Fruit fly (Drosophila melanogaster) whole organism: ENCODE results near the gene PIP4K.

Experiments used
- CG8478 ChIP-seq: fragments of >200 bp; optimal IDR thresholded peaks from 2 replicates; lab custom pipeline; 2018; ENCODE audit warnings: inconsistent platforms
- Dll ChIP-seq: fragments of >200 bp; optimal IDR thresholded peaks from 2 replicates; lab custom pipeline; 2017
- EcR ChIP-seq, 2 experiments: fragments of >200 bp; optimal IDR thresholded peaks; 2 replicates each; lab custom pipeline; 2017; ENCODE audit warnings: missing biosample characterization in 2 of 2, missing genetic modification characterization in 2 of 2, missing genetic modification reagents in 2 of 2
- pan ChIP-seq: fragments of >200 bp; optimal IDR thresholded peaks from 2 replicates; lab custom pipeline; 2017
- psq ChIP-seq: fragments of >200 bp; optimal IDR thresholded peaks from 2 replicates; lab custom pipeline; 2017
- usp ChIP-seq: fragments of >200 bp; optimal IDR thresholded peaks from 2 replicates; lab custom pipeline; 2017; ENCODE audit warnings: missing biosample characterization, missing genetic modification characterization, mixed read lengths

PIP4K gene

DNA sequence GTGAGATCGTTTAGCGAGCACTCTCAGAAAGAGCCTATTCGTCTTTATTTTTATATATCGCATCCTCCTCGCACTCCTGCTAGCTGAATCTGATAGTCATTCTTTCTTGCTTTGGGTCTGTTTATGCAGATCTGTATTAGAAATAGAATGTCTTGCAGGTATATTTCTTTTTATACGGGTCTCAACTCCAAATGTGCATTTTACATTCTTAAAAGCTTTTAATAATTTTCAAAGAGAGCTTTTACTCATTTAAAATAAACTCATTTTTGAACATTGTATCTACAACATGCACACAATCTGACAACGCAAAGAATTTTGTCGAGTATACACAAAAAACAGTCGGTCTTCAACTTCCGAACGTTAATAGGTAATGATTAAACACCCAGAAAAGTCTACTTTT is 11.2 kb downstream of the PIP4K start, which contains the start of gene CG33521:
TSS of gene CG33521 (plus strand) at position 301 of the 400 bp plus-strand sequence.
- TF ChIP-seq EcR (GFP tag; optimal IDR thresholded peaks at IDR 0.05; lab: Kevin White, UChicago) (no peak), CG8478 (lab: Kevin White, UChicago) (no peak), psq (lab: Kevin White, UChicago) (no peak)

DNA sequence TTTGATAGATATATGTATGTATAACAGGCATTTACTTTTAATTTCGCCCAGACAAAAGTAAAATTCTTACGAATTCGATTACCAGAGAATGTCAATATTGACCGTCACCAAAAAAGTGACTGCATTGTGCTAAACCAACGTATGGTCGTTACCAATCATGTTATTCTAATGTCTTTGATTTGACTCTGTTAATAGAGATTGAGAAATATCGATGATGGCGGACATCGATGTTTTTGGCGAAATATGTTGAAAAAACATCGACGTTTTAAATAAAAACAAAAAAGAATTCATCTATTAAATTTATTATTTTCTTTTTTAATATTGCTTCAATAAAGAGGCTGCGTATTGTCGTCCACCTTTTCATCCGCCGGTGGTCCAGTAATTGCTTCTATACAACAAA is 13.8 kb downstream of the PIP4K start:
- TF ChIP-seq usp (GFP tag; lab: Kevin White, UChicago) (no peak), pan (lab: Kevin White, UChicago) (no peak), psq (lab: Kevin White, UChicago) (no peak), CG8478 (lab: Kevin White, UChicago) (no peak)

DNA sequence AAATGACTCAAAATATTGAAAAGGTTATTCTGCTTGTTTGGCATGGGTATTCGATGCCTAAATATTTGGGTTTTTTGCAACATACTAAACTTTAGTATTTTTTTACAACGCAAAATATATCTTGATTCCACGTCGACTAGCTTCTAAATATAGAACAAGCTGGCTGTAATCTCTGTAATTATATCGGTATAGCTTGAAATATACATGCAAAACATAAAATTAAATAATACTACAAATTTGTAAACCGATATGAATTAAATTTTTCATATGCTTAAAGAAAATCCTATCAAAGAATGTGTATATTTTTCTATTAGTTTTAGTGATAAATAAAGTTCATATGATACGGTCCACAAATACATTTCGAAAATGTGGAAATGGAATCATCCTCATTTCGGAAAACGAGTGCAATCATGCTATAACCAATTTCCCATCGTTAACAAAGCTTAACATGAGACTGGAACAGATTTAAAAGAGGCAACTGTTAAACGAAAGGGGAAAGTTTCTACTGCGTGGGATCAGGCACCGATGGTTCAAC is 15.0 kb downstream of the PIP4K start, which contains the start of gene pho:
TSS of gene pho (minus strand) at position 38 of the 535 bp plus-strand sequence.
- TF ChIP-seq CG8478 (lab: Kevin White, UChicago) (no peak), psq (lab: Kevin White, UChicago) (no peak), pan (lab: Kevin White, UChicago) (no peak), usp (GFP tag; lab: Kevin White, UChicago) (no peak), EcR (GFP tag; optimal IDR thresholded peaks at IDR 0.05; lab: Kevin White, UChicago) (no peak), Dll (no peak)

DNA sequence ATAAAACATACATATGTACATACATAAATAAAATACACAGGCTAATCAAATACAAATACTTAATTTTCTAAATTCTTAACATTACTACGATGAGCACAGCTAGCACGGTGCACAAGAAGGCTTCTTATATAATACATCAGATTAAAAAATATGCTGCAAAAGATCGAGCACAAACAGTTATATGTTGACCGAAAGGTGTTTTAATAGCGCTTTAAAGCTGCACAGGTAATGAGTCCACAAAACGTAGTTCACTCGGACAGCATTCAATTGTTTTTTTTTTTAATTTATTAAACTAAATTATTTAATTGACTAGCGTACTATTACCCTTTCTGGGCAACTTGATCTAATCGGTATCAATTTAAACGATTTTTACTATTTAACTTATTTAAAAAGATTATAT is 21.5 kb downstream of the PIP4K start:
- TF ChIP-seq CG8478 (lab: Kevin White, UChicago) (no peak), EcR (GFP tag; optimal IDR thresholded peaks at IDR 0.05; lab: Kevin White, UChicago) (no peak), usp (GFP tag; lab: Kevin White, UChicago) (no peak), psq (lab: Kevin White, UChicago) (no peak), Dll (no peak), pan (lab: Kevin White, UChicago) (no peak)

DNA sequence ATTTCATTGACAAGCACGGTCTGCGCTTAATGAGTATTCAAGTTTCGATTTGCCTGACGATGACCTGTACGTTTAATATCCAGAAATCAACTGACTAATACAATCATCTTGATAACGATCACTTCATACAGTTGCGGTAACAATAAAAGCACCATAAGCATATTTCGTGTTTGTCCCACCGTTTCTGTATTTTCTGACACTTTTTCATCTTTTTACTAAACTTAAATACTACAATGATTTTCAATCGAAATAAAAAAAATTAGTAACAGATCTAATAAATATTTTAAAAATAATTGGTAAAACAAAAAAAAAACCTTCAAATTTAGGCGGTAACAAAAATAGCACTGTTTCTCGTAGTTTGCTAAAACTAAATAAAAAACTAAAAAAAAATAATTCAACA is 34.6 kb downstream of the PIP4K start, which contains the start of gene CG32017:
TSS of gene CG32017 (minus strand) at position 101 of the 400 bp plus-strand sequence.
- no peak for TF ChIP-seq CG8478 (lab: Kevin White, UChicago)
- TF ChIP-seq EcR (GFP tag; optimal IDR thresholded peaks at IDR 0.05; lab: Kevin White, UChicago): no peak
- no peak for TF ChIP-seq Dll
- TF ChIP-seq pan (lab: Kevin White, UChicago): no peak
- TF ChIP-seq usp (GFP tag; lab: Kevin White, UChicago): no peak
- TF ChIP-seq psq (lab: Kevin White, UChicago): no peak

DNA sequence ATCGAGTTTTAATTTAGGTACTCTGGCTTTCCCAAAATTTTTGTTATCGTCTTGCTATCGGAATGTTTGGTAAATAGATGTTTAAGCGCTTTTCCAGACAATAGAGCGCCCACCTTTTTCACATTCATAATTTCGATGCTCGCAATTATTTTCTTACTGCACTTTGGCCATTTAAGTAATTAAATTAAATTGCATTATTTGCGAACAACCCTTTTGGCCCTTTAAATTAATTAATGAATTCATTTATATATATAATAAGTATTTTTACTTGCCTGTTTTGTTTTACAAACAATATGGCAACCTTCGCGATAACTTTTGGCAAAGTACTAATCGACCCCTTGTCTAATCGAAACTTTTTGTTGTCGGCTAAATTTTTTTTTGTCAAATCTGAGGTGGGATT is 40.4 kb downstream of the PIP4K start:
- TF ChIP-seq psq (lab: Kevin White, UChicago) (no peak), Dll (no peak), pan (lab: Kevin White, UChicago) (no peak), EcR (GFP tag; optimal IDR thresholded peaks at IDR 0.05; lab: Kevin White, UChicago) (no peak), CG8478 (lab: Kevin White, UChicago) (no peak)

DNA sequence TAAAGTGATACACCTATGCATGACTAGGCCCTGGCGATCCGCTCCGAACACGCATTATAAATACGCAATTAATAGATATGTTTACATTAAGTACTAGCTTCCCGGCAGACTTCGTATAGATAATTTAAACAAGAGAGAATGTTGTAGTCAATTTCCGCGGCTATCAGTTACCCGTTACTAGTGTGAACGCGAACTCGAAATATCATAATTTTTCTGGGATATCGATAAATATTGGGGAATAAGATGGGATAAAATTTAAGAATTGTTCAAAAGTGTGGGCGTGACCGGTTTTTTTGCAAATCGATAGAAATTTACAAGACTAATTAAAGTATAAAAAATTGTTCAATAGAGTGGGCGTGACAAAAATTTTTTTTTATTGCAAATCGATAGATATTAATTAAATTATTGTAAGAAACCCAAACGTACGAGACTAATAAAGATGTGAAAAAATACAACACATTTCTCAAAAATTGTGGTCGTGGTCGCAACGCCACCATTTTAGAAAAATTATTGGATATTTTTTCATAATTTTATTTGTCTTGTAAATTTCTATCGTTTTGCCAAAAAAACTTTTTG is 48.6 kb downstream of the PIP4K start:
- no peak for TF ChIP-seq CG8478 (lab: Kevin White, UChicago)
- no peak for TF ChIP-seq usp (GFP tag; lab: Kevin White, UChicago)
- no peak for TF ChIP-seq pan (lab: Kevin White, UChicago)
- TF ChIP-seq Dll: no peak
- TF ChIP-seq EcR (GFP tag; optimal IDR thresholded peaks at IDR 0.05; lab: Kevin White, UChicago): no peak
- TF ChIP-seq psq (lab: Kevin White, UChicago): no peak

DNA sequence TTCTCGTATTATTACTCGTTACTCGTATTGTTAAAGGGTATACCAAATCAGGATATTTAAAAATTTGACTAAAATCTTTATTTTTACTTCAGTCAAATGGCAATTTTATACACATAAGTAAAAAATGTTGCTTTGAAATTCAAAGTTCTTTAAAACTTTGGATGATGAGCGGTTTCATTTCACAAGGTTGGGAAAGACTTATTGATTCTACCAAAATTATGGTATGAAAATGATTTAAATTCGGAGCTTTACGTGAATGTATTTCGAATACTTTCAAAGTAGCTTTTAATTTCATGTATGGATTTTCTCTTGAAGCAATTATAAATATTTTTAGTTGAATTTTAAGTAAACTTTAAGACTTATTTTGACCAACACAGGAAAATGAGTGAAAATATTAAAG is 49.5 kb downstream of the PIP4K start, which contains the start of gene Kif3C:
TSS of gene Kif3C (plus strand) at position 301 of the 400 bp plus-strand sequence.
- no peak for TF ChIP-seq EcR (GFP tag; optimal IDR thresholded peaks at IDR 0.05; lab: Kevin White, UChicago)
- TF ChIP-seq psq (lab: Kevin White, UChicago): no peak
- TF ChIP-seq CG8478 (lab: Kevin White, UChicago): no peak
- no peak for TF ChIP-seq usp (GFP tag; lab: Kevin White, UChicago)
- TF ChIP-seq Dll: no peak
- TF ChIP-seq pan (lab: Kevin White, UChicago): no peak

DNA sequence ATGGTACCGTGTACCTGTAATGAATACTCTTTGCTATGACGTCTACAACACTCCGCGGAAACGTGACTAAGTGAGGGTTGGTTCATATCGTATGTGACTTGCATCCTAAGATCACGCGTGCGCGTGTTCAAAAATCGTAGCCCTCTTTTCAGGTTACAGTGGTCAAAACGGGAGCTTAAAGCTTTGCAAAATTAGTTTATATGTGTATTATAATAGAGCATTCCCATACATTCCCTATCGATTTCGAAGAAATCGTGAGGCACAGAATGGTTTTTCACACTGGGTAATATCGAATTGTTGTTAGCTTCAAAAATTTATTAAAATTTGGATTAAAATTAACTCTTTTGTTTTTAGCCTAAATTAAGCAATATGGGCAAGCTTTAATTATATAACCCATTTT is 50.2 kb downstream of the PIP4K start:
- no peak for TF ChIP-seq usp (GFP tag; lab: Kevin White, UChicago)
- TF ChIP-seq pan (lab: Kevin White, UChicago): no peak
- no peak for TF ChIP-seq Dll
- no peak for TF ChIP-seq CG8478 (lab: Kevin White, UChicago)

DNA sequence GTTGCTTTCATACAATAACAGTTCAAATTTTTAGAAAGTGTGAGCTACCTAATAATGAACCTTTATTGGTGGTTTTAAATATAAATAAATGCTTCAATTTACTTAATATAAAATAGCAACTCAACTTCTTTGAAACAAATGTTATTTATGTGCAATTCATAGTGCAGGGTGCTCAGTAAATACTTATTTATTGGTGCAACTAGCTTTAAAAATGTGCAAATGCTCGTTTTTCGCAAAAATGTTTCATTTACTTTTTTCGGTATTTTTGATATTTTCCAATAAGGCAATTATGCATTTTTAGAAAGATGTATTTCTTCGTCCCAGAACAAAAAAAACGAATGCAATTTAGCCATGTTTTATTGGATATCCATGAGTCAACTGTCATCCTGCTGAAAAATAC is 51.9 kb downstream of the PIP4K start:
- TF ChIP-seq CG8478 (lab: Kevin White, UChicago) (no peak), usp (GFP tag; lab: Kevin White, UChicago) (no peak), psq (lab: Kevin White, UChicago) (no peak), pan (lab: Kevin White, UChicago) (no peak), EcR (GFP tag; optimal IDR thresholded peaks at IDR 0.05; lab: Kevin White, UChicago) (no peak), Dll (no peak)
